Fruit fly (Drosophila melanogaster) whole organism: ENCODE measurements around the gene CG43098.

Experiments
- CG8478 ChIP-seq: fragments of >200 bp; optimal IDR thresholded peaks from 2 replicates; lab custom pipeline; 2018; ENCODE audit warnings: inconsistent platforms
- Dll ChIP-seq: fragments of >200 bp; optimal IDR thresholded peaks from 2 replicates; lab custom pipeline; 2017
- EcR ChIP-seq, 2 experiments: fragments of >200 bp; optimal IDR thresholded peaks; 2 replicates each; lab custom pipeline; 2017; ENCODE audit warnings: missing biosample characterization in 2 of 2, missing genetic modification characterization in 2 of 2, missing genetic modification reagents in 2 of 2
- pan ChIP-seq: fragments of >200 bp; optimal IDR thresholded peaks from 2 replicates; lab custom pipeline; 2017
- psq ChIP-seq: fragments of >200 bp; optimal IDR thresholded peaks from 2 replicates; lab custom pipeline; 2017
- usp ChIP-seq: fragments of >200 bp; optimal IDR thresholded peaks from 2 replicates; lab custom pipeline; 2017; ENCODE audit warnings: missing biosample characterization, missing genetic modification characterization, mixed read lengths

DNA sequence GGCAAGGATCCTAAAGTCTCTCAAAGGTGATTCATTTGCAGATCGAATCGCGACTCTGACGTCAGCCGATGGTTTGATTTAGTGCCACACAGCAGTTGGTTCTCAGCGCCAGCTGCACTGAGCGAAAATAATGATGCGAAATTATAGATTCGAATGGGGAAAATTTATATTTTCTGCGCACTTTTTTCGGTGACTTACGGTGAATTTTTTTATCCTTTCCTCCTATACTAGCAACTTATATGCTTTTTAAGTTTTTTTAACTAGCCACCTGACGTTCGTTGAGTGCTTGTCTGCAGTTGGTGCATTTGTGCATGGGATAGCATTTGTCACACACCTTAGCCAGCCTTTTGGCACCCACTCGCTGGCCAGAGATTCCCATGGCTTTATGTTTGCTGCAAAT is 27.4 kb downstream of the CG43098 start:
- TF ChIP-seq CG8478 (no peak), Dll (no peak), usp (GFP tag; lab: Kevin White, UChicago) (no peak), psq (lab: Kevin White, UChicago) (no peak), pan (lab: Kevin White, UChicago) (no peak), EcR (GFP tag; optimal IDR thresholded peaks at IDR 0.05; lab: Kevin White, UChicago) (no peak)
